Fruit fly (Drosophila melanogaster) whole organism, pupa: ENCODE data around the gene Hsp70Ba.

ENCODE experiments used
- CG10348 ChIP-seq: fragments of 200-800 bp; sonication (Bioruptor generic); IDR thresholded peaks from 2 replicates; pipeline ENCODE4 v1.3.6; 2022; ENCODE audit warnings: missing biosample characterization, missing genetic modification characterization
- CG12605 ChIP-seq: fragments of 200-800 bp; sonication (Bioruptor generic); IDR thresholded peaks from 2 replicates; pipeline ENCODE4 v1.3.6; 2022; ENCODE audit warnings: missing biosample characterization, missing genetic modification characterization
- CG13204 ChIP-seq: fragments of 200-800 bp; sonication (Bioruptor generic); optimal IDR thresholded peaks from 2 replicates; lab custom pipeline; 2018; ENCODE audit warnings: missing biosample characterization, mild to moderate bottlenecking, missing genetic modification characterization, moderate library complexity
- CG14655 ChIP-seq: fragments of 200-800 bp; sonication (Bioruptor generic); optimal IDR thresholded peaks from 3 replicates; lab custom pipeline; 2017; ENCODE audit warnings: mild to moderate bottlenecking, missing biosample characterization, missing genetic modification reagents, missing genetic modification characterization
- CG15710 ChIP-seq: fragments of 200-800 bp; sonication (Bioruptor generic); optimal IDR thresholded peaks from 2 replicates; lab custom pipeline; 2018; ENCODE audit warnings: missing biosample characterization, mild to moderate bottlenecking, missing genetic modification characterization, moderate library complexity
- CG17806 ChIP-seq: fragments of 200-800 bp; sonication (Bioruptor generic); optimal IDR thresholded peaks from 2 replicates; lab custom pipeline; 2018; ENCODE audit warnings: missing biosample characterization, mild to moderate bottlenecking, missing genetic modification characterization, moderate library complexity
- CG32121 ChIP-seq: fragments of 200-800 bp; sonication (Bioruptor generic); IDR thresholded peaks from 2 replicates; pipeline ENCODE4 v1.3.6; 2022; ENCODE audit warnings: missing biosample characterization, missing genetic modification characterization
- CG34367 ChIP-seq: fragments of 200-800 bp; sonication (Bioruptor generic); optimal IDR thresholded peaks from 2 replicates; lab custom pipeline; 2018; ENCODE audit warnings: missing biosample characterization, mild to moderate bottlenecking, missing genetic modification characterization
- CG4496 ChIP-seq: fragments of 200-800 bp; sonication (Bioruptor generic); IDR thresholded peaks from 3 replicates; pipeline ENCODE4 v1.3.6; 2022; ENCODE audit warnings: missing biosample characterization, missing genetic modification characterization
- CG8159 ChIP-seq: fragments of 200-800 bp; sonication (Bioruptor generic); optimal IDR thresholded peaks from 3 replicates; lab custom pipeline; 2018; ENCODE audit warnings: missing biosample characterization, mild to moderate bottlenecking, missing genetic modification characterization, moderate library complexity
- CG8301 ChIP-seq: fragments of 200-800 bp; sonication (Bioruptor generic); optimal IDR thresholded peaks from 2 replicates; lab custom pipeline; 2018; ENCODE audit warnings: missing biosample characterization, mild to moderate bottlenecking, missing genetic modification characterization
- CG9948 ChIP-seq: fragments of 200-800 bp; sonication (Bioruptor generic); optimal IDR thresholded peaks from 2 replicates; lab custom pipeline; 2018; ENCODE audit warnings: missing biosample characterization, mild to moderate bottlenecking, missing genetic modification characterization, moderate library complexity
- D1 ChIP-seq: fragments of 200-800 bp; sonication (Bioruptor generic); optimal IDR thresholded peaks from 2 replicates; lab custom pipeline; 2018; ENCODE audit warnings: missing biosample characterization, mild to moderate bottlenecking, missing genetic modification characterization, moderate library complexity
- EcR ChIP-seq: fragments of 200-800 bp; sonication (Bioruptor generic); optimal IDR thresholded peaks from 3 replicates; lab custom pipeline; 2019; ENCODE audit warnings: missing biosample characterization, missing genetic modification characterization, mild to moderate bottlenecking, moderate library complexity, missing genetic modification reagents
- Ets98B ChIP-seq: fragments of 200-800 bp; sonication (Bioruptor generic); IDR thresholded peaks from 2 replicates; pipeline ENCODE4 v1.3.6; 2022; ENCODE audit warnings: missing biosample characterization, missing genetic modification characterization
- Pif1A ChIP-seq: fragments of 200-800 bp; sonication (Bioruptor generic); optimal IDR thresholded peaks from 3 replicates; lab custom pipeline; 2016; ENCODE audit warnings: missing biosample characterization, missing genetic modification characterization
- Pif1B ChIP-seq: fragments of 200-800 bp; sonication (Bioruptor generic); optimal IDR thresholded peaks from 3 replicates; lab custom pipeline; 2016; ENCODE audit warnings: missing biosample characterization, missing genetic modification characterization
- Snoo ChIP-seq: fragments of 200-800 bp; sonication (Bioruptor generic); optimal IDR thresholded peaks from 3 replicates; lab custom pipeline; 2017; ENCODE audit warnings: missing biosample characterization, mild to moderate bottlenecking, missing genetic modification characterization, inconsistent platforms
- fd96Ca ChIP-seq: fragments of 200-800 bp; sonication (Bioruptor generic); IDR thresholded peaks from 3 replicates; pipeline ENCODE4 v1.3.6; 2022; ENCODE audit warnings: missing biosample characterization, missing genetic modification characterization
- gl ChIP-seq: fragments of 200-800 bp; sonication (Bioruptor generic); optimal IDR thresholded peaks from 2 replicates; lab custom pipeline; 2018; ENCODE audit warnings: missing biosample characterization, mild to moderate bottlenecking, missing genetic modification characterization
- rn ChIP-seq: fragments of 200-800 bp; sonication (Bioruptor generic); IDR thresholded peaks from 2 replicates; pipeline ENCODE4 v1.3.6; 2022; ENCODE audit warnings: missing biosample characterization, missing genetic modification characterization

Hsp70Ba gene

DNA sequence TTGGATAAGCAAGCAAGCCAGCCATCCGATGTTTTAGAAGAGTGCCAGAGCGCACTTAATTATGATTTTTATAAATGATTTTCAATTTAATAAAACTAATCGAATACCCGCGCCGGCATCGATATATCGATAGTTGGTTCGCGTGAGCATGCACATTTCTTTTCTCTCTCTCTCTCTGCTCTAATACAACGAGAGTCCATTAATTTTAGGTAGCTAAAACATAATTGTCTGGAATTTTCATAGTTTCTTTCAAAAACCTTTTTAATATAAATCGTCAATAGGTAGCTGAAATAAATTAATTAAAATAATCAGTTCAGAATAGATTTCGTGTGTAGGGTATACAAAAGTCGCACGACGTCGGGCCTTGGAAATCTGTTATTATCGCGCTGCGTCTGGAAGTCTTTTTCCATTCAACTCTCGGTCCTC is 18.7 kb downstream of the Hsp70Ba start, which contains the start of gene CG18549:
TSS of gene CG18549 (plus strand) at position 408 of the 426 bp plus-strand sequence.
- TF ChIP-seq fd96Ca (GFP tag; lab: Robert Waterston, UW), result peak; percentile 100
- peak; percentile 100 for TF ChIP-seq CG17806
- peak; percentile 100 for TF ChIP-seq CG32121 (GFP tag; lab: Robert Waterston, UW)
- peak; percentile 99 for TF ChIP-seq CG10348
- peak; percentile 100 for TF ChIP-seq Snoo (tag; lab: Kevin White, UChicago)
- TF ChIP-seq CG8159 (tag; lab: Kevin White, UChicago), result peak; percentile 100
- peak; percentile 100 for TF ChIP-seq Pif1A (GFP tag; lab: Kevin White, UChicago)
- TF ChIP-seq CG8301 (tag; lab: Kevin White, UChicago), result peak; percentile 100
- TF ChIP-seq CG4496 (GFP tag; lab: Robert Waterston, UW), result peak; percentile 100
- peak; percentile 100 for TF ChIP-seq rn
- peak; percentile 100 for TF ChIP-seq CG34367 (tag; lab: Kevin White, UChicago)
- TF ChIP-seq CG15710 (tag; lab: Kevin White, UChicago), result peak; percentile 100
- TF ChIP-seq Pif1B (GFP tag; lab: Kevin White, UChicago), result peak; percentile 100
- TF ChIP-seq D1 (tag; lab: Kevin White, UChicago), result peak; percentile 100
- TF ChIP-seq CG13204 (GFP tag; lab: Kevin White, UChicago), result peak; percentile 99
- TF ChIP-seq gl (tag; lab: Kevin White, UChicago), result peak; percentile 99
- TF ChIP-seq EcR, result peak; percentile 91
- peak; percentile 100 for TF ChIP-seq CG12605 (GFP tag; lab: Robert Waterston, UW)
- TF ChIP-seq Ets98B (GFP tag; lab: Robert Waterston, UW), result peak; percentile 100
- peak; percentile 100 for TF ChIP-seq CG9948 (tag; lab: Kevin White, UChicago)
- peak; percentile 100 for TF ChIP-seq CG14655
- TF ChIP-seq, all 21 proteins: peak for 21

DNA sequence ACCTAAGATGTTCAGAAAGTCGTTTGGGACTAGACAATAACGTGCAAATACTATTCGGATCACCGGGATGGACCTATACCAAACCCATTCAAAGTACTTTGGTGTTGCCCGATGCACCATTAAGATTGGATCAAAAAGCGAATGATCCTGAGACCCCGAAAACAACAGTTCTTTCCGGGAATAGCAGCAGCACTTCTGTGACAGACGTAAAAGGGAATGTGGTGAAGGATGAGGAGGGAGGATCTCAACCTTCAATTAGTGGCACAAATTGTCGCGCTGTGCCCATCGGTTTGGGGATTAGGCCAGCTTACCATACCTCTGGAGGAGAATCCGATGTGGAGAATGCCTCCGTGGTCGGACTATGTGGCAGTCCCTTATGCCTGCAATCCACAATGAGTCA is 19.2 kb downstream of the Hsp70Ba start:
- no peak for TF ChIP-seq CG32121 (GFP tag; lab: Robert Waterston, UW)
- no peak for TF ChIP-seq D1 (tag; lab: Kevin White, UChicago)
- TF ChIP-seq CG13204 (GFP tag; lab: Kevin White, UChicago), result no peak
- no peak for TF ChIP-seq CG8159 (tag; lab: Kevin White, UChicago)
- no peak for TF ChIP-seq fd96Ca (GFP tag; lab: Robert Waterston, UW)
- TF ChIP-seq CG17806, result no peak
- no peak for TF ChIP-seq Pif1B (GFP tag; lab: Kevin White, UChicago)

DNA sequence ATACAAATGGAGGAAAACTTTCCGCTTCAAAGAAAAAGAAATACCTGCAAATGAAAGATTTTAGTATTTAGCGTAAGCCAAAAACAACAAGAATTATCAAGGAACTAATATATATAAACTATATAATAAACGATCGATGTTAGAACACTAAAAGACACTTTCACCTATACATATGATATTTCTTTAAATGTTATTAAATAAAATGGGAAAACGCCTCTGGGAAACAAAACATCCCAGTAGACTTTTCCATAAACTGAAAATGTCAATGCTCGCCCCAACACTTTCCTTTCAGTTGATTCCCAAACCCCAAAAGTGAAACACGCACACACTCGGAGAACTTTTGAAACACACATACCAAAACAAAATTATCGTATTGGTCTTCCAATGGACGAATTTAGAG is 20.2 kb downstream of the Hsp70Ba start, which contains the start of gene vrs:
TSS of gene vrs (plus strand) at position 301 of the 400 bp plus-strand sequence.
- TF ChIP-seq CG9948 (tag; lab: Kevin White, UChicago), result no peak
- no peak for TF ChIP-seq CG17806

DNA sequence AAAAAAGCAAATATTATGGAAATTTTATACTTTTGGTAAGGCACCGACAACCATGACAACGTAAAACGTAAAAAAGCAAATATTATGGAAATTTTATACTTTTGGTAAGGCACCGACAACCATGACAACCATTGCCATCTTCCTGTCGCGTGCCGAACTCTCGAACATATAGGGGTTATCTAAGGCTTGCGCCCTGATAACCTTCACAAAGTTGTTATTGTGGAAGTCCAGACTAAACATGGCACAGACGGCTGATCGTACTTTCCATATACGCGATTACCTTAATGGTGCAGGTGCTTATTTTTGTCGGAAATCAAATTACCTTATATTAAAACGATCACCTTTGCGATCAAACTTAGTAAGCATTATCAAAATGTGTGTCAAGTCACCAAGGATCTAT is 22.1 kb downstream of the Hsp70Ba start:
- TF ChIP-seq Snoo (tag; lab: Kevin White, UChicago), result no peak
- TF ChIP-seq CG17806, result no peak
- TF ChIP-seq Pif1B (GFP tag; lab: Kevin White, UChicago), result no peak
- TF ChIP-seq D1 (tag; lab: Kevin White, UChicago), result no peak
- TF ChIP-seq rn, result no peak
- no peak for TF ChIP-seq Ets98B (GFP tag; lab: Robert Waterston, UW)
- TF ChIP-seq CG13204 (GFP tag; lab: Kevin White, UChicago), result no peak
- no peak for TF ChIP-seq CG14655
- TF ChIP-seq fd96Ca (GFP tag; lab: Robert Waterston, UW), result no peak
- no peak for TF ChIP-seq CG8301 (tag; lab: Kevin White, UChicago)
- no peak for TF ChIP-seq gl (tag; lab: Kevin White, UChicago)
- TF ChIP-seq, all 21 proteins: peak for 0

DNA sequence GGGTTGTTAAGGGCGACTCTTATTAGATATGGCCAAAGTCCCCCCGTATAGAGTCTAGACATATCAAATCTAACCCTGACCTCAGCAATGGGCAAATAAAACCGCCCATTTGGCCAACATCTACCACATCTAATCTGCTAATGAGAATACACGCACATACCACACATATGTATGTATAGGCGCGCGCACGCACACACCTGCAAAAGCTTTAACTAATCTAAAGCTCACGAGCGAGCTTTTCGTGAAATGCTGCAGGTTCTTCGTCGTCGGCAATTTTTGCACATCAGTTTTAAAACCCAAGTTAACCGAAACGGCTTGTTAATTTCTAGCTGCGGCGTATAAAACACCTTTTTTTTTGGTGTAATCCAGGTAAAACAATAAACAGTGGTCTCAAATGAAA is 23.8 kb downstream of the Hsp70Ba start:
- TF ChIP-seq CG32121 (GFP tag; lab: Robert Waterston, UW), result no peak
- no peak for TF ChIP-seq CG14655
- no peak for TF ChIP-seq CG9948 (tag; lab: Kevin White, UChicago)
- no peak for TF ChIP-seq CG8159 (tag; lab: Kevin White, UChicago)
- no peak for TF ChIP-seq CG12605 (GFP tag; lab: Robert Waterston, UW)
- no peak for TF ChIP-seq rn
- TF ChIP-seq gl (tag; lab: Kevin White, UChicago), result no peak
- TF ChIP-seq CG4496 (GFP tag; lab: Robert Waterston, UW), result no peak
- TF ChIP-seq fd96Ca (GFP tag; lab: Robert Waterston, UW), result no peak
- no peak for TF ChIP-seq CG10348
- TF ChIP-seq Pif1B (GFP tag; lab: Kevin White, UChicago), result no peak

DNA sequence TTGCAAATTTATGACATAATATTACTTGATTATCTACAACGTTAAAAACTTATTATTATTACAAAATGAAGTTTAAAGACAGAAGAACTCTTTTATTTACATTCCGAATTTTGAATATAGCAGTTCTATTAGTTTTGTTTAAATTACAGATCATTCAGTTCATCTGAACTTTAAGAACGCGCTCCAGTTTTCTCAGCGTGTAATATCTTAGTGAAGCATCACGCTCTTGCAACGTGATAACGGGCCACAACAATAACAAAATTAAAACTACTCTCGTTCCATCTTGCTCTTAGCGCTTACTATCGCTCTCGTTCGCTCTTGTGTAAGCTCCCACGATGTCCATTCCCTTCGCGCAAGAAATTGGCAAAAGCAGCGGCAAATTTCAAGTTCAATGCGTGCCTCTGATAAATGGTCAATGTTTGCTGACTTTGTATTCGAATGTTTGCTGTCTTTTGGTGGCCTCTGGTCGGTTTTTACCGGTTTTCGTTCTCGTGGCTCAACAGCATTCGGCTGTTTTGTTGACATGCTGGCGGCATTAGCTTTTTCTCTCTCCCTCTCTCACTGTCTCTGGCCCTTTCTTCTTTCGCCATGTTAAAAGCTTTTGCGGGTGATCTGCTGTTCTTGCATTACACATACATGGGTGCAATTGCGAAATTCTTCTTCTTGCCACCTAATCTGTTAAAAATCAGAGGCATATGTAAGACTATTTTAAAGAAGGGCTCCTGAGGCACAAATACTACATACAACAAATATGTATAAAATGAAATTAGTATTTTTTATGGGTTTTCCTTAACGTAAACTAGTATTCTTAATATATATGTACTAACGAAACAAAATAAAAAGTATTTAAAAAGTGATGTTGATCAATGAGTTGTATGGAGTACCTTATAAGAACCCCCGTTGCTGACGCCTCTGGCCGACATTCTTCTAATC is 24.7 kb downstream of the Hsp70Ba start:
- TF ChIP-seq CG34367 (tag; lab: Kevin White, UChicago), result no peak
- no peak for TF ChIP-seq CG10348
- no peak for TF ChIP-seq Ets98B (GFP tag; lab: Robert Waterston, UW)
- peak; percentile 55 for TF ChIP-seq Pif1A (GFP tag; lab: Kevin White, UChicago)
- peak; percentile 28 for TF ChIP-seq CG15710 (tag; lab: Kevin White, UChicago)
- no peak for TF ChIP-seq rn
- peak; percentile 62 for TF ChIP-seq EcR
- TF ChIP-seq CG13204 (GFP tag; lab: Kevin White, UChicago), result no peak
- no peak; the same call in 2 of the 3 replicates for TF ChIP-seq fd96Ca (GFP tag; lab: Robert Waterston, UW)
- TF ChIP-seq CG9948 (tag; lab: Kevin White, UChicago), result peak; percentile 55
- peak; percentile 0 for TF ChIP-seq Pif1B (GFP tag; lab: Kevin White, UChicago)
- peak; percentile 55 for TF ChIP-seq CG12605 (GFP tag; lab: Robert Waterston, UW)
- TF ChIP-seq CG14655, result peak; percentile 76
- TF ChIP-seq CG8301 (tag; lab: Kevin White, UChicago), result peak; percentile 70
- peak; percentile 61; the same call in 2 of the 3 replicates for TF ChIP-seq CG4496 (GFP tag; lab: Robert Waterston, UW)
- peak; percentile 57; the same call in 1 of the 2 replicates for TF ChIP-seq CG32121 (GFP tag; lab: Robert Waterston, UW)
- peak; percentile 63 for TF ChIP-seq CG8159 (tag; lab: Kevin White, UChicago)
- TF ChIP-seq D1 (tag; lab: Kevin White, UChicago), result peak; percentile 45
- peak; percentile 22 for TF ChIP-seq gl (tag; lab: Kevin White, UChicago)
- no peak for TF ChIP-seq Snoo (tag; lab: Kevin White, UChicago)
- peak; percentile 46 for TF ChIP-seq CG17806
